Worm (Caenorhabditis elegans) whole organism, L1 larva: ENCODE measurements around the gene mlc-1.
A peak's percentile ranks its signal among the peaks of the same experiment; 100 is the strongest.

Experiments used
- C04F5.9 ChIP-seq: sonication (generic microtip); optimal IDR thresholded peaks from 2 replicates; lab custom pipeline; 2016; ENCODE audit warnings: missing genetic modification characterization, missing compliant biosample characterization
- C34B4.2 ChIP-seq: sonication (generic microtip); optimal IDR thresholded peaks from 2 replicates; lab custom pipeline; 2017; ENCODE audit warnings: mild to moderate bottlenecking, missing genetic modification characterization, missing compliant biosample characterization
- F16B12.6 ChIP-seq: fragments of 150-350 bp; optimal IDR thresholded peaks from 2 replicates; lab custom pipeline; 2014; ENCODE audit warnings: missing biosample characterization, missing genetic modification characterization
- Y116A8C.19 ChIP-seq: sonication (generic microtip); optimal IDR thresholded peaks from 2 replicates; lab custom pipeline; 2016; ENCODE audit warnings: missing compliant biosample characterization, missing genetic modification characterization, borderline replicate concordance
- aly-2 ChIP-seq: fragments of 150-350 bp; optimal IDR thresholded peaks from 2 replicates; lab custom pipeline; 2014; ENCODE audit warnings: missing biosample characterization, missing genetic modification characterization
- ama-1 ChIP-seq: fragments of 150-350 bp; optimal IDR thresholded peaks from 2 replicates; lab custom pipeline; 2014
- blmp-1 ChIP-seq: fragments of 150-350 bp; optimal IDR thresholded peaks from 2 replicates; lab custom pipeline; 2014; ENCODE audit warnings: missing biosample characterization, missing genetic modification characterization
- ceh-63 ChIP-seq: fragments of 200-800 bp; sonication (Bioruptor generic); optimal IDR thresholded peaks from 2 replicates; lab custom pipeline; 2018; ENCODE audit warnings: mild to moderate bottlenecking, missing genetic modification characterization, missing compliant biosample characterization
- ceh-8 ChIP-seq: fragments of 200-800 bp; sonication (Bioruptor generic); optimal IDR thresholded peaks from 2 replicates; lab custom pipeline; 2018; ENCODE audit warnings: mild to moderate bottlenecking, missing genetic modification characterization, moderate library complexity, missing compliant biosample characterization
- ceh-88 ChIP-seq: fragments of 200-800 bp; sonication (Bioruptor generic); IDR thresholded peaks from 2 replicates; pipeline ENCODE4 v1.3.6; 2022; ENCODE audit warnings: missing genetic modification characterization, missing compliant biosample characterization
- ceh-90 ChIP-seq: sonication (generic microtip); optimal IDR thresholded peaks from 2 replicates; lab custom pipeline; 2016; ENCODE audit warnings: missing genetic modification characterization, missing compliant biosample characterization
- ces-1 ChIP-seq: fragments of 150-350 bp; optimal IDR thresholded peaks from 2 replicates; lab custom pipeline; 2014; ENCODE audit warnings: missing biosample characterization, missing genetic modification reagents, missing genetic modification characterization
- dpl-1 ChIP-seq, 3 experiments: fragments of 150-350 bp in 2 of 3; sonication (generic microtip) in 1 of 3; optimal IDR thresholded peaks; 2 replicates each; lab custom pipeline; 2014 to 2017; ENCODE audit warnings: missing biosample characterization in 3 of 3, missing genetic modification characterization in 3 of 3, missing genetic modification reagents in 3 of 3
- dsc-1 ChIP-seq: sonication (generic microtip); optimal IDR thresholded peaks from 2 replicates; lab custom pipeline; 2016; ENCODE audit warnings: mild to moderate bottlenecking, missing genetic modification characterization, missing compliant biosample characterization
- efl-3 ChIP-seq: fragments of 200-800 bp; sonication (Bioruptor generic); optimal IDR thresholded peaks from 2 replicates; lab custom pipeline; 2018; ENCODE audit warnings: mild to moderate bottlenecking, missing genetic modification characterization, missing compliant biosample characterization
- egl-13 ChIP-seq: sonication (generic microtip); optimal IDR thresholded peaks from 2 replicates; lab custom pipeline; 2016; ENCODE audit warnings: missing genotype, missing genetic modification reagents, missing genetic modification characterization, missing compliant biosample characterization
- elt-3 ChIP-seq, 6 experiments: fragments of 150-350 bp in 1 of 6; sonication (generic microtip); optimal IDR thresholded peaks; 2 replicates each; lab custom pipeline; 2017 to 2018; ENCODE audit warnings: missing biosample characterization in 6 of 6, missing genetic modification characterization in 6 of 6, inconsistent platforms in 1 of 6
- fos-1 ChIP-seq: fragments of 150-350 bp; optimal IDR thresholded peaks from 2 replicates; lab custom pipeline; 2014; ENCODE audit warnings: missing biosample characterization, missing genetic modification characterization
- grh-1 ChIP-seq: fragments of 200-800 bp; sonication (Bioruptor generic); IDR thresholded peaks from 2 replicates; pipeline ENCODE4 v1.3.6; 2022; ENCODE audit warnings: missing genetic modification reagents, missing genetic modification characterization, missing compliant biosample characterization
- hlh-17 ChIP-seq: fragments of 200-800 bp; sonication (Bioruptor generic); optimal IDR thresholded peaks from 2 replicates; lab custom pipeline; 2018; ENCODE audit warnings: missing genetic modification characterization, mild to moderate bottlenecking, missing compliant biosample characterization, moderate library complexity, borderline replicate concordance
- hpl-2 ChIP-seq: fragments of 150-350 bp; optimal IDR thresholded peaks from 2 replicates; lab custom pipeline; 2014; ENCODE audit warnings: missing biosample characterization, missing genetic modification reagents, missing genetic modification characterization
- irx-1 ChIP-seq: sonication (generic microtip); optimal IDR thresholded peaks from 2 replicates; lab custom pipeline; 2016; ENCODE audit warnings: missing genetic modification characterization, missing compliant biosample characterization
- isw-1 ChIP-seq: fragments of 200-800 bp; sonication (Bioruptor generic); IDR thresholded peaks from 2 replicates; pipeline ENCODE4 v1.3.6; 2022; ENCODE audit warnings: missing genetic modification characterization, missing compliant biosample characterization
- jun-1 ChIP-seq: fragments of 150-350 bp; optimal IDR thresholded peaks from 2 replicates; lab custom pipeline; 2014; ENCODE audit warnings: missing biosample characterization, missing genetic modification reagents, missing genetic modification characterization
- lin-13 ChIP-seq: fragments of 150-350 bp; optimal IDR thresholded peaks from 2 replicates; lab custom pipeline; 2014; ENCODE audit warnings: missing biosample characterization, missing genetic modification reagents, missing genetic modification characterization
- lin-35 ChIP-seq, 2 experiments: fragments of 150-350 bp; optimal IDR thresholded peaks; 2 replicates each; lab custom pipeline; 2014; ENCODE audit warnings: missing biosample characterization in 2 of 2, missing genetic modification characterization in 2 of 2, missing genetic modification reagents in 2 of 2
- lsy-2 ChIP-seq, 2 experiments: fragments of 150-350 bp; optimal IDR thresholded peaks; 2 replicates each; lab custom pipeline; 2014; ENCODE audit warnings: missing biosample characterization in 2 of 2, missing genetic modification characterization in 2 of 2
- mab-9 ChIP-seq: fragments of 200-800 bp; sonication (Bioruptor generic); IDR thresholded peaks from 2 replicates; pipeline ENCODE4 v1.3.6; 2022; ENCODE audit warnings: missing genetic modification reagents, missing genetic modification characterization, missing compliant biosample characterization
- mdl-1 ChIP-seq, 2 experiments: fragments of 150-350 bp; optimal IDR thresholded peaks; 2 replicates each; lab custom pipeline; 2014 to 2017; ENCODE audit warnings: missing biosample characterization in 2 of 2, missing genetic modification characterization in 2 of 2, inconsistent platforms in 1 of 2
- mep-1 ChIP-seq: fragments of 150-350 bp; optimal IDR thresholded peaks from 2 replicates; lab custom pipeline; 2014; ENCODE audit warnings: missing biosample characterization, missing genetic modification characterization
- nhr-12 ChIP-seq: sonication (generic microtip); optimal IDR thresholded peaks from 2 replicates; lab custom pipeline; 2017; ENCODE audit warnings: missing biosample characterization, missing genetic modification characterization
- nhr-20 ChIP-seq: sonication (generic microtip); optimal IDR thresholded peaks from 2 replicates; lab custom pipeline; 2016; ENCODE audit warnings: mild to moderate bottlenecking, missing genetic modification characterization, missing compliant biosample characterization
- nhr-237 ChIP-seq: fragments of 150-350 bp; optimal IDR thresholded peaks from 2 replicates; lab custom pipeline; 2014; ENCODE audit warnings: missing biosample characterization, missing genetic modification characterization
- nhr-47 ChIP-seq: sonication (generic microtip); optimal IDR thresholded peaks from 2 replicates; lab custom pipeline; 2016; ENCODE audit warnings: mild to moderate bottlenecking, missing genetic modification characterization, moderate library complexity, missing compliant biosample characterization
- nhr-71 ChIP-seq: sonication (generic microtip); optimal IDR thresholded peaks from 2 replicates; lab custom pipeline; 2016; ENCODE audit warnings: mild to moderate bottlenecking, missing genetic modification characterization, moderate library complexity, missing compliant biosample characterization
- nhr-84 ChIP-seq: sonication (generic microtip); optimal IDR thresholded peaks from 2 replicates; lab custom pipeline; 2017; ENCODE audit warnings: missing biosample characterization, missing genetic modification characterization
- nhr-90 ChIP-seq: sonication (generic microtip); optimal IDR thresholded peaks from 2 replicates; lab custom pipeline; 2016; ENCODE audit warnings: mild to moderate bottlenecking, missing genetic modification characterization, missing compliant biosample characterization; ENCODE audit not compliant: poor library complexity
- pag-3 ChIP-seq: sonication (generic microtip); optimal IDR thresholded peaks from 2 replicates; lab custom pipeline; 2017; ENCODE audit warnings: missing genetic modification characterization, mild to moderate bottlenecking, missing compliant biosample characterization, antibody characterized with exemption, borderline replicate concordance; ENCODE audit not compliant: insufficient read depth
- pqm-1 ChIP-seq: sonication (generic microtip); optimal IDR thresholded peaks from 3 replicates; lab custom pipeline; 2017; ENCODE audit warnings: missing biosample characterization, missing genetic modification characterization
- rnt-1 ChIP-seq: sonication (generic microtip); optimal IDR thresholded peaks from 2 replicates; lab custom pipeline; 2016; ENCODE audit warnings: mild to moderate bottlenecking, missing genetic modification characterization, moderate library complexity, missing compliant biosample characterization
- snpc-4 ChIP-seq: fragments of 150-350 bp; optimal IDR thresholded peaks from 2 replicates; lab custom pipeline; 2014; ENCODE audit warnings: missing biosample characterization, missing genetic modification characterization
- sox-4 ChIP-seq: sonication (generic microtip); optimal IDR thresholded peaks from 2 replicates; lab custom pipeline; 2016; ENCODE audit warnings: missing genetic modification characterization, missing compliant biosample characterization
- sptf-1 ChIP-seq: fragments of 150-350 bp; optimal IDR thresholded peaks from 2 replicates; lab custom pipeline; 2014; ENCODE audit warnings: missing biosample characterization, missing genetic modification characterization
- sup-37 ChIP-seq: fragments of 200-800 bp; sonication (Bioruptor generic); optimal IDR thresholded peaks from 2 replicates; lab custom pipeline; 2018; ENCODE audit warnings: mild to moderate bottlenecking, missing genetic modification characterization, missing compliant biosample characterization
- tbx-2 ChIP-seq: sonication (generic microtip); optimal IDR thresholded peaks from 2 replicates; lab custom pipeline; 2016; ENCODE audit warnings: missing genetic modification characterization, missing compliant biosample characterization
- unc-86 ChIP-seq: sonication (generic microtip); optimal IDR thresholded peaks from 2 replicates; lab custom pipeline; 2016; ENCODE audit warnings: missing genetic modification characterization, missing compliant biosample characterization
- vab-15 ChIP-seq: sonication (generic microtip); optimal IDR thresholded peaks from 2 replicates; lab custom pipeline; 2017; ENCODE audit warnings: missing genotype, mild to moderate bottlenecking, missing genetic modification characterization, missing compliant biosample characterization
- xbp-1 ChIP-seq: sonication (generic microtip); optimal IDR thresholded peaks from 2 replicates; lab custom pipeline; 2016; ENCODE audit warnings: missing genetic modification characterization, missing compliant biosample characterization
- zag-1 ChIP-seq: fragments of 150-350 bp; optimal IDR thresholded peaks from 2 replicates; lab custom pipeline; 2014; ENCODE audit warnings: missing biosample characterization, missing genetic modification characterization
- zip-4 ChIP-seq: fragments of 200-800 bp; sonication (Bioruptor generic); optimal IDR thresholded peaks from 2 replicates; lab custom pipeline; 2018; ENCODE audit warnings: mild to moderate bottlenecking, missing genetic modification characterization, moderate library complexity, missing compliant biosample characterization
- ztf-11 ChIP-seq, 2 experiments: sonication (generic microtip); optimal IDR thresholded peaks; 2 replicates each; lab custom pipeline; 2016 to 2017; ENCODE audit warnings: missing genetic modification characterization in 2 of 2, missing biosample characterization in 1 of 2, missing compliant biosample characterization in 1 of 2

Gene mlc-1

ce11 chrX:17505547-17506181 lies 46.7 kb downstream of the mlc-1 start (continued):
- TF ChIP-seq elt-3 (tag; optimal IDR thresholded peaks at IDR 0.05; lab: Kevin White, UChicago) (peak in 1 of 6 experiments; percentile 48), nhr-47 (tag; lab: Kevin White, UChicago) (peak; percentile 92), ceh-90 (tag; lab: Kevin White, UChicago) (no peak), nhr-237 (peak; percentile 88), lin-13 (peak; percentile 60), ceh-8 (GFP tag; lab: Kevin White, UChicago) (peak; percentile 40), egl-13 (peak; percentile 94), nhr-20 (tag; lab: Kevin White, UChicago) (peak; percentile 99), sox-4 (tag; lab: Kevin White, UChicago) (peak; percentile 47), nhr-71 (peak; percentile 99), nhr-90 (peak; percentile 79), sup-37 (GFP tag; lab: Kevin White, UChicago) (peak; percentile 79), blmp-1 (tag; lab: Kevin White, UChicago) (peak; percentile 43), snpc-4 (tag; lab: Kevin White, UChicago) (peak; percentile 62), mab-9 (0 out of 2 replicates have a peak, but pooled peaks have one; percentile 16), hpl-2 (GFP tag; lab: Kevin White, UChicago) (peak; percentile 57), xbp-1 (tag; lab: Kevin White, UChicago) (peak; percentile 84), hlh-17 (GFP tag; lab: Kevin White, UChicago) (no peak), vab-15 (tag; lab: Kevin White, UChicago) (peak; percentile 25), pqm-1 (no peak), fos-1 (tag; lab: Kevin White, UChicago) (peak; percentile 79), ztf-11 (tag; optimal IDR thresholded peaks at IDR 0.05; lab: Kevin White, UChicago) (no peak), C04F5.9 (tag; lab: Kevin White, UChicago) (peak; percentile 34), mdl-1 (tag; optimal IDR thresholded peaks at IDR 0.05; lab: Kevin White, UChicago) (peak; percentile 67 to 95), jun-1 (tag; lab: Kevin White, UChicago) (no peak), dsc-1 (tag; lab: Kevin White, UChicago) (peak; percentile 87), ceh-63 (GFP tag; lab: Kevin White, UChicago) (no peak), zip-4 (GFP tag; lab: Kevin White, UChicago) (peak; percentile 57), nhr-84 (tag; lab: Kevin White, UChicago) (no peak), sptf-1 (tag; lab: Kevin White, UChicago) (no peak), ama-1 (no peak), mep-1 (peak; percentile 89), aly-2 (tag; lab: Kevin White, UChicago) (no peak), dpl-1 (GFP tag; optimal IDR thresholded peaks at IDR 0.05; lab: Kevin White, UChicago) (peak; percentile 20 to 42 (median 40)), C34B4.2 (tag; lab: Kevin White, UChicago) (no peak), pag-3 (tag; lab: Kevin White, UChicago) (peak; percentile 63), irx-1 (tag; lab: Kevin White, UChicago) (peak; percentile 69), grh-1 (peak; percentile 72), ceh-88 (peak; percentile 46; the same call in 1 of the 2 replicates), lin-35 (GFP tag; optimal IDR thresholded peaks at IDR 0.05; lab: Kevin White, UChicago) (peak; percentile 62 to 71), isw-1 (GFP tag; lab: Robert Waterston, UW) (peak; percentile 63), lsy-2 (tag; optimal IDR thresholded peaks at IDR 0.05; lab: Kevin White, UChicago) (peak; percentile 79 to 84), zag-1 (tag; lab: Kevin White, UChicago) (peak; percentile 59), unc-86 (tag; lab: Kevin White, UChicago) (peak; percentile 93), ces-1 (no peak), Y116A8C.19 (tag; lab: Kevin White, UChicago) (no peak), tbx-2 (tag; lab: Kevin White, UChicago) (peak; percentile 93), nhr-12 (tag; lab: Kevin White, UChicago) (no peak), efl-3 (GFP tag; lab: Kevin White, UChicago) (no peak), rnt-1 (tag; lab: Kevin White, UChicago) (peak; percentile 91), F16B12.6 (tag; lab: Kevin White, UChicago) (no peak)
